ENCODE assay signal across 3 worm cellular contexts in the genomic region with DNA sequence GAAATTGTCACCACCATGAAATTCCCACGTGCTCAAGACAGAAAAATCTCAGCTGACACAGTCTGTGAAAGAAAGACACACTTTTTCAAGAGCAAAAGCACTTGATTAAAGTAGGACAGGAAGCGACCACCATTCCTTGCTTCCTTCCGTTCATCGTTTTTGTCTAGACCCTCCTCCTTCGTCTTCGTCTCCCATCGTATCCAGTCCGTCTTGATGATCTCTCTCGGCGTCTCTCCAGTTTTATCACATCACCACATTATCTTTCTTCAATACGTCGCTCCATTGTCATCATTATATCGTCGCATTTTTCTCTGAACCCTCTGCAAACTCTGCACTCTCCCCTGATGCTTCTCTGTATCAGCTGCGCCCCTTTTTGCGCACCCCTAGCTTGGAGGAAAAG.
TF ChIP-seq lines count a peak whose summit lies in the region.

No protein-coding gene starts in this region.

TF ChIP-seq in whole organism, L1 larva, 84 proteins besides CTCF, POLR2A, EP300 and RAD21 (continued from another document):
- no peak for TF ChIP-seq nhr-85 (tag; lab: Kevin White, UChicago)
- peak; percentile 14 for TF ChIP-seq snu-23 (GFP tag; optimal IDR thresholded peaks at IDR 0.05; lab: Kevin White, UChicago)
- no peak for TF ChIP-seq nhr-11 (tag; optimal IDR thresholded peaks at IDR 0.05; lab: Kevin White, UChicago)
- TF ChIP-seq ceh-8 (GFP tag; optimal IDR thresholded peaks at IDR 0.05; lab: Kevin White, UChicago): no peak
- no peak for TF ChIP-seq pqm-1 (tag; optimal IDR thresholded peaks at IDR 0.05; lab: Kevin White, UChicago)
- TF ChIP-seq tbx-2 (tag; optimal IDR thresholded peaks at IDR 0.05; lab: Kevin White, UChicago): peak; percentile 27
- TF ChIP-seq nhr-20 (tag; optimal IDR thresholded peaks at IDR 0.05; lab: Kevin White, UChicago): no peak
- no peak for TF ChIP-seq ceh-82 (tag; optimal IDR thresholded peaks at IDR 0.05; lab: Kevin White, UChicago)
- no peak for TF ChIP-seq hlh-17 (GFP tag; optimal IDR thresholded peaks at IDR 0.05; lab: Kevin White, UChicago; ENCODE audit: borderline replicate concordance)
- no peak for TF ChIP-seq lin-15B (tag; optimal IDR thresholded peaks at IDR 0.05; lab: Kevin White, UChicago)
- TF ChIP-seq nhr-84 (tag; optimal IDR thresholded peaks at IDR 0.05; lab: Kevin White, UChicago): no peak
- peak; percentile 13 for TF ChIP-seq unc-86 (tag; optimal IDR thresholded peaks at IDR 0.05; lab: Kevin White, UChicago)
- TF ChIP-seq nhr-90 (tag; optimal IDR thresholded peaks at IDR 0.05; lab: Kevin White, UChicago; ENCODE audit: poor library complexity): no peak
- peak; percentile 54 for TF ChIP-seq fkh-8 (tag; optimal IDR thresholded peaks at IDR 0.05; lab: Kevin White, UChicago)
- TF ChIP-seq rnt-1 (tag; optimal IDR thresholded peaks at IDR 0.05; lab: Kevin White, UChicago): peak; percentile 42
- peak; percentile 11 to 20 for TF ChIP-seq efl-1 (optimal IDR thresholded peaks at IDR 0.05; lab: Kevin White, UChicago)
- TF ChIP-seq efl-1 (GFP tag; optimal IDR thresholded peaks at IDR 0.05 in 1 of 2; lab: Kevin White, UChicago): peak in 1 of 2 experiments; percentile 86
- TF ChIP-seq sptf-1 (tag; optimal IDR thresholded peaks at IDR 0.05; lab: Kevin White, UChicago): no peak
- TF ChIP-seq lsy-2 (tag; optimal IDR thresholded peaks at IDR 0.05; lab: Kevin White, UChicago): peak in 1 of 2 experiments; percentile 5
- peak; percentile 9 for TF ChIP-seq blmp-1 (tag; optimal IDR thresholded peaks at IDR 0.05; lab: Kevin White, UChicago)
- peak; percentile 77 for TF ChIP-seq lin-14 (GFP tag; optimal IDR thresholded peaks at IDR 0.05; lab: Kevin White, UChicago)
- TF ChIP-seq nhr-71 (tag; optimal IDR thresholded peaks at IDR 0.05; lab: Kevin White, UChicago): peak; percentile 45
- TF ChIP-seq unc-62 (GFP tag; optimal IDR thresholded peaks at IDR 0.05; lab: Kevin White, UChicago): no peak
- TF ChIP-seq mep-1 (tag; optimal IDR thresholded peaks at IDR 0.05; lab: Kevin White, UChicago): peak; percentile 19
- TF ChIP-seq nhr-28 (tag; optimal IDR thresholded peaks at IDR 0.05; lab: Kevin White, UChicago): no peak
- no peak for TF ChIP-seq nhr-19 (GFP tag; conservative IDR thresholded peaks at IDR 0.05; lab: Robert Waterston, UW)
- TF ChIP-seq unc-130 (tag; optimal IDR thresholded peaks at IDR 0.05; lab: Kevin White, UChicago): peak; percentile 12

TF ChIP-seq in whole organism, L2 larva, 48 proteins besides CTCF, POLR2A, EP300 and RAD21 (continued from another document):
- peak; percentile 40 for TF ChIP-seq C34F6.9 (tag; optimal IDR thresholded peaks at IDR 0.05; lab: Kevin White, UChicago)
- TF ChIP-seq peb-1 (tag; optimal IDR thresholded peaks at IDR 0.05; lab: Kevin White, UChicago): no peak
- peak; percentile 25 for TF ChIP-seq sma-9 (GFP tag; optimal IDR thresholded peaks at IDR 0.05; lab: Kevin White, UChicago)
- no peak for TF ChIP-seq sma-9 (tag; optimal IDR thresholded peaks at IDR 0.05; lab: Kevin White, UChicago)
- TF ChIP-seq mdl-1 (tag; optimal IDR thresholded peaks at IDR 0.05; lab: Kevin White, UChicago): no peak
- no peak for TF ChIP-seq alr-1 (tag; optimal IDR thresholded peaks at IDR 0.05; lab: Kevin White, UChicago)
- no peak for TF ChIP-seq nhr-23 (tag; optimal IDR thresholded peaks at IDR 0.05; lab: Kevin White, UChicago)
- no peak for TF ChIP-seq nhr-10 (tag; optimal IDR thresholded peaks at IDR 0.05; lab: Kevin White, UChicago)
- peak; percentile 25 for TF ChIP-seq ztf-4 (tag; optimal IDR thresholded peaks at IDR 0.05; lab: Kevin White, UChicago)
- TF ChIP-seq nhr-237 (tag; optimal IDR thresholded peaks at IDR 0.05; lab: Kevin White, UChicago): no peak
- no peak for TF ChIP-seq unc-39 (tag; optimal IDR thresholded peaks at IDR 0.05; lab: Kevin White, UChicago)
- no peak for TF ChIP-seq snpc-4 (tag; optimal IDR thresholded peaks at IDR 0.05; lab: Kevin White, UChicago)
- TF ChIP-seq fos-1 (tag; optimal IDR thresholded peaks at IDR 0.05; lab: Kevin White, UChicago): peak; percentile 10
- peak; percentile 22 for TF ChIP-seq zag-1 (tag; optimal IDR thresholded peaks at IDR 0.05; lab: Kevin White, UChicago)
- peak; percentile 18 for TF ChIP-seq Y55F3AM.14 (GFP tag; optimal IDR thresholded peaks at IDR 0.05; lab: Kevin White, UChicago)
- no peak for TF ChIP-seq elt-3 (tag; optimal IDR thresholded peaks at IDR 0.05; lab: Kevin White, UChicago)
- TF ChIP-seq elt-1 (tag; optimal IDR thresholded peaks at IDR 0.05; lab: Kevin White, UChicago): no peak

TF ChIP-seq in whole organism, L4 larva, 104 proteins besides CTCF, POLR2A, EP300 and RAD21 (continued from another document):
- TF ChIP-seq set-16 (GFP tag; IDR thresholded peaks at IDR 0.05; lab: Robert Waterston, UW) (no peak), mdl-1 (tag; optimal IDR thresholded peaks at IDR 0.05; lab: Kevin White, UChicago) (peak in 1 of 2 experiments; percentile 22), ztf-11 (tag; optimal IDR thresholded peaks at IDR 0.05; lab: Kevin White, UChicago) (no peak), nhr-6 (tag; optimal IDR thresholded peaks at IDR 0.05; lab: Kevin White, UChicago) (no peak), skn-1 (tag; optimal IDR thresholded peaks at IDR 0.05; lab: Kevin White, UChicago) (no peak), ctbp-1 (GFP tag; IDR thresholded peaks at IDR 0.05; lab: Robert Waterston, UW) (0 out of 2 replicates have a peak, but pooled peaks have one; percentile 48), unc-130 (GFP tag; optimal IDR thresholded peaks at IDR 0.05; lab: Kevin White, UChicago) (no peak), zip-11 (GFP tag; IDR thresholded peaks at IDR 0.05; lab: Robert Waterston, UW) (no peak), fkh-10 (GFP tag; optimal IDR thresholded peaks at IDR 0.05; lab: Kevin White, UChicago) (no peak), dmd-8 (GFP tag; IDR thresholded peaks at IDR 0.05; lab: Robert Waterston, UW) (no peak), pha-4 (GFP tag; IDR thresholded peaks at IDR 0.05; lab: Robert Waterston, UW) (no peak), pha-4 (tag; optimal IDR thresholded peaks at IDR 0.05; lab: Kevin White, UChicago) (no peak), T26A8.4 (GFP tag; IDR thresholded peaks at IDR 0.05; lab: Robert Waterston, UW) (no peak), F26F4.8 (GFP tag; conservative IDR thresholded peaks at IDR 0.05; lab: Robert Waterston, UW) (no peak), duxl-1 (tag; optimal IDR thresholded peaks at IDR 0.05; lab: Kevin White, UChicago; ENCODE audit: poor library complexity) (no peak), mxl-2 (GFP tag; conservative IDR thresholded peaks at IDR 0.05; lab: Robert Waterston, UW) (no peak), unc-39 (tag; optimal IDR thresholded peaks at IDR 0.05; lab: Kevin White, UChicago) (no peak), tra-1 (GFP tag; IDR thresholded peaks at IDR 0.05; lab: Robert Waterston, UW) (no peak), lin-39 (tag; optimal IDR thresholded peaks at IDR 0.05; lab: Kevin White, UChicago) (no peak), nhr-77 (tag; optimal IDR thresholded peaks at IDR 0.05; lab: Kevin White, UChicago) (no peak), nhr-25 (tag; optimal IDR thresholded peaks at IDR 0.05; lab: Kevin White, UChicago; ENCODE audit: borderline replicate concordance, insufficient read depth) (no peak), Y105C5A.15 (GFP tag; IDR thresholded peaks at IDR 0.05; lab: Robert Waterston, UW) (no peak), ceh-28 (tag; optimal IDR thresholded peaks at IDR 0.05; lab: Kevin White, UChicago) (no peak), dmd-6 (GFP tag; IDR thresholded peaks at IDR 0.05; lab: Robert Waterston, UW) (0 out of 2 replicates have a peak, but pooled peaks have one; percentile 13), F10B5.3 (tag; optimal IDR thresholded peaks at IDR 0.05; lab: Kevin White, UChicago) (no peak), fos-1 (tag; optimal IDR thresholded peaks at IDR 0.05; lab: Kevin White, UChicago) (no peak), F44E2.7 (GFP tag; IDR thresholded peaks at IDR 0.05; lab: Robert Waterston, UW) (no peak), tag-97 (GFP tag; IDR thresholded peaks at IDR 0.05; lab: Robert Waterston, UW) (no peak), egl-43 (GFP tag; IDR thresholded peaks at IDR 0.05; lab: Robert Waterston, UW) (peak; percentile 29; the same call in 1 of the 2 replicates), ceh-20 (GFP tag; IDR thresholded peaks at IDR 0.05; lab: Robert Waterston, UW) (peak; percentile 14; the same call in 1 of the 2 replicates), pqm-1 (tag; optimal IDR thresholded peaks at IDR 0.05; lab: Kevin White, UChicago) (no peak), nhr-237 (tag; optimal IDR thresholded peaks at IDR 0.05; lab: Kevin White, UChicago) (no peak), T20F7.1 (GFP tag; optimal IDR thresholded peaks at IDR 0.05; lab: Kevin White, UChicago) (no peak), hlh-30 (tag; optimal IDR thresholded peaks at IDR 0.05; lab: Kevin White, UChicago; ENCODE audit: insufficient read depth) (peak; percentile 68), snpc-1.2 (GFP tag; IDR thresholded peaks at IDR 0.05; lab: Robert Waterston, UW) (no peak), dve-1 (tag; optimal IDR thresholded peaks at IDR 0.05; lab: Kevin White, UChicago; ENCODE audit: insufficient read depth) (no peak), lsy-2 (tag; optimal IDR thresholded peaks at IDR 0.05; lab: Kevin White, UChicago) (peak in 1 of 2 experiments; percentile 16), jun-1 (tag; optimal IDR thresholded peaks at IDR 0.05; lab: Kevin White, UChicago) (no peak), saeg-2 (GFP tag; IDR thresholded peaks at IDR 0.05; lab: Robert Waterston, UW) (no peak), hmg-1.1 (GFP tag; IDR thresholded peaks at IDR 0.05; lab: Robert Waterston, UW) (no peak), daf-12 (tag; optimal IDR thresholded peaks at IDR 0.05; lab: Kevin White, UChicago) (no peak), mes-2 (tag; optimal IDR thresholded peaks at IDR 0.05; lab: Kevin White, UChicago; ENCODE audit: poor library complexity, severe bottlenecking) (peak; percentile 2), lim-7 (GFP tag; IDR thresholded peaks at IDR 0.05; lab: Robert Waterston, UW) (no peak), dpl-1 (GFP tag; optimal IDR thresholded peaks at IDR 0.05; lab: Kevin White, UChicago) (no peak), gei-8 (GFP tag; optimal IDR thresholded peaks at IDR 0.05; lab: Kevin White, UChicago) (no peak), nhr-10 (tag; optimal IDR thresholded peaks at IDR 0.05; lab: Kevin White, UChicago) (no peak), daf-16 (GFP tag; optimal IDR thresholded peaks at IDR 0.05; lab: Kevin White, UChicago) (no peak), daf-16 (tag; optimal IDR thresholded peaks at IDR 0.05; lab: Kevin White, UChicago) (no peak), spr-3 (GFP tag; optimal IDR thresholded peaks at IDR 0.05; lab: Kevin White, UChicago) (no peak), Y75B8A.6 (GFP tag; IDR thresholded peaks at IDR 0.05; lab: Robert Waterston, UW) (no peak), ZK337.2 (GFP tag; IDR thresholded peaks at IDR 0.05; lab: Robert Waterston, UW) (no peak), D1046.2 (GFP tag; IDR thresholded peaks at IDR 0.05; lab: Robert Waterston, UW) (no peak), vab-7 (GFP tag; IDR thresholded peaks at IDR 0.05; lab: Robert Waterston, UW) (no peak), ces-1 (GFP tag; optimal IDR thresholded peaks at IDR 0.05; lab: Kevin White, UChicago) (no peak), lin-29 (GFP tag; IDR thresholded peaks at IDR 0.05; lab: Robert Waterston, UW) (no peak), unc-62 (GFP tag; optimal IDR thresholded peaks at IDR 0.05 in 1 of 2; lab: Kevin White, UChicago) (peak in 1 of 2 experiments; percentile 70), unc-62 (tag; optimal IDR thresholded peaks at IDR 0.05; lab: Kevin White, UChicago) (no peak), madf-9 (GFP tag; conservative IDR thresholded peaks at IDR 0.05; lab: Robert Waterston, UW) (no peak), nhr-102 (tag; optimal IDR thresholded peaks at IDR 0.05; lab: Kevin White, UChicago) (no peak), ceh-62 (tag; optimal IDR thresholded peaks at IDR 0.05; lab: Kevin White, UChicago) (no peak), F37D6.2 (tag; optimal IDR thresholded peaks at IDR 0.05; lab: Kevin White, UChicago) (no peak), nhr-76 (tag; optimal IDR thresholded peaks at IDR 0.05; lab: Kevin White, UChicago) (no peak), ceh-44 (GFP tag; IDR thresholded peaks at IDR 0.05; lab: Robert Waterston, UW) (no peak), dmd-9 (GFP tag; IDR thresholded peaks at IDR 0.05; lab: Robert Waterston, UW) (no peak), F49E8.2 (tag; optimal IDR thresholded peaks at IDR 0.05; lab: Kevin White, UChicago; ENCODE audit: borderline replicate concordance) (no peak), rbr-2 (tag; optimal IDR thresholded peaks at IDR 0.05; lab: Kevin White, UChicago) (no peak)
